Fruit fly (Drosophila melanogaster) whole organism, embryonic: ENCODE measurements around the gene CG16865.

Experiments used
- Ada2b ChIP-seq: fragments of 200-800 bp; sonication (Bioruptor generic); IDR thresholded peaks from 2 replicates; pipeline ENCODE4 v1.3.6; 2022; ENCODE audit warnings: missing biosample characterization, missing genetic modification characterization
- BEAF-32 ChIP-seq: fragments of 200-800 bp; sonication (Bioruptor generic); optimal IDR thresholded peaks from 3 replicates; lab custom pipeline; 2017; ENCODE audit warnings: missing biosample characterization, missing genetic modification characterization, mild to moderate bottlenecking, moderate library complexity, missing genetic modification reagents
- CG11398 ChIP-seq: fragments of 200-800 bp; sonication (Bioruptor generic); optimal IDR thresholded peaks from 2 replicates; lab custom pipeline; 2016; ENCODE audit warnings: missing biosample characterization, missing genetic modification characterization
- CG13123 ChIP-seq: fragments of 200-800 bp; sonication (Bioruptor generic); optimal IDR thresholded peaks from 2 replicates; lab custom pipeline; 2016; ENCODE audit warnings: missing biosample characterization, missing genetic modification characterization
- CG14441 ChIP-seq: fragments of 200-800 bp; sonication (Bioruptor generic); IDR thresholded peaks from 2 replicates; pipeline ENCODE4 v1.3.6; 2022; ENCODE audit warnings: missing biosample characterization, missing genetic modification characterization
- CG14667 ChIP-seq: fragments of 200-800 bp; sonication (Bioruptor generic); IDR thresholded peaks from 2 replicates; pipeline ENCODE4 v1.3.6; 2022; ENCODE audit warnings: missing biosample characterization, missing genetic modification characterization
- CG15479 ChIP-seq: fragments of 200-800 bp; sonication (Bioruptor generic); optimal IDR thresholded peaks from 3 replicates; lab custom pipeline; 2019; ENCODE audit warnings: missing biosample characterization, mild to moderate bottlenecking, missing genetic modification characterization, moderate library complexity
- CG15696 ChIP-seq: fragments of 200-800 bp; sonication (Bioruptor generic); optimal IDR thresholded peaks from 2 replicates; lab custom pipeline; 2019; ENCODE audit warnings: missing biosample characterization, mild to moderate bottlenecking, missing genetic modification characterization, moderate library complexity
- CG16863 ChIP-seq: fragments of 200-800 bp; sonication (Bioruptor generic); optimal IDR thresholded peaks from 3 replicates; lab custom pipeline; 2016; ENCODE audit warnings: missing biosample characterization, missing genetic modification characterization
- CG3281 ChIP-seq: fragments of 200-800 bp; sonication (Bioruptor generic); optimal IDR thresholded peaks from 3 replicates; lab custom pipeline; 2017; ENCODE audit warnings: missing biosample characterization, mild to moderate bottlenecking, missing genetic modification characterization
- CG34224 ChIP-seq: fragments of 200-800 bp; sonication (Bioruptor generic); IDR thresholded peaks from 3 replicates; pipeline ENCODE4 v1.3.6; 2022; ENCODE audit warnings: missing biosample characterization, missing genetic modification characterization; ENCODE audit not compliant: partially characterized antibody
- CG5180 ChIP-seq: fragments of 200-800 bp; sonication (Bioruptor generic); optimal IDR thresholded peaks from 3 replicates; lab custom pipeline; 2017; ENCODE audit warnings: missing biosample characterization, missing genetic modification characterization, mild to moderate bottlenecking, moderate library complexity, missing genetic modification reagents
- CG5245 ChIP-seq: fragments of 200-800 bp; sonication (Bioruptor generic); optimal IDR thresholded peaks from 3 replicates; lab custom pipeline; 2016; ENCODE audit warnings: missing biosample characterization, missing genetic modification characterization
- CG8944 ChIP-seq: fragments of 200-800 bp; sonication (Bioruptor generic); optimal IDR thresholded peaks from 3 replicates; lab custom pipeline; 2016; ENCODE audit warnings: missing biosample characterization, missing genetic modification characterization
- CG9932 ChIP-seq: fragments of 200-800 bp; sonication (Bioruptor generic); IDR thresholded peaks from 2 replicates; pipeline ENCODE4 v1.3.6; 2022; ENCODE audit warnings: missing biosample characterization, missing genetic modification characterization
- CkIIα-i1 ChIP-seq: fragments of 200-800 bp; sonication (Bioruptor generic); IDR thresholded peaks from 2 replicates; pipeline ENCODE4 v1.3.6; 2022; ENCODE audit warnings: missing biosample characterization, missing genetic modification characterization
- Hsf ChIP-seq: fragments of 200-800 bp; sonication (Bioruptor generic); optimal IDR thresholded peaks from 3 replicates; lab custom pipeline; 2016; ENCODE audit warnings: missing biosample characterization, missing genetic modification characterization
- Kr ChIP-seq: fragments of 200-800 bp; sonication (Bioruptor generic); optimal IDR thresholded peaks from 2 replicates; lab custom pipeline; 2017; ENCODE audit warnings: missing biosample characterization, mild to moderate bottlenecking, missing genetic modification characterization
- Med ChIP-seq: fragments of 200-800 bp; sonication (Bioruptor generic); peaks from one replicate; lab custom pipeline; 2016; ENCODE audit warnings: missing biosample characterization, missing genetic modification characterization, mild to moderate bottlenecking, inconsistent platforms, moderate library complexity
- Neu2 ChIP-seq: fragments of 200-800 bp; sonication (Bioruptor generic); optimal IDR thresholded peaks from 3 replicates; lab custom pipeline; 2016; ENCODE audit warnings: missing biosample characterization, missing genetic modification characterization, borderline replicate concordance
- NfI ChIP-seq: fragments of 200-800 bp; sonication (Bioruptor generic); optimal IDR thresholded peaks from 3 replicates; lab custom pipeline; 2018; ENCODE audit warnings: missing biosample characterization, mild to moderate bottlenecking, missing genetic modification characterization, moderate library complexity
- Oaz ChIP-seq: fragments of 200-800 bp; sonication (Bioruptor generic); IDR thresholded peaks from 2 replicates; pipeline ENCODE4 v1.3.6; 2022; ENCODE audit warnings: missing biosample characterization, missing genetic modification characterization
- Oli ChIP-seq: fragments of 200-800 bp; sonication (Bioruptor generic); optimal IDR thresholded peaks from 2 replicates; lab custom pipeline; 2018; ENCODE audit warnings: missing biosample characterization, mild to moderate bottlenecking, missing genetic modification characterization, moderate library complexity
- Sox100B ChIP-seq: fragments of 200-800 bp; sonication (Bioruptor generic); optimal IDR thresholded peaks from 3 replicates; lab custom pipeline; 2018; ENCODE audit warnings: missing biosample characterization, mild to moderate bottlenecking, missing genetic modification characterization
- YL-1 ChIP-seq: fragments of 200-800 bp; sonication (Bioruptor generic); optimal IDR thresholded peaks from 3 replicates; lab custom pipeline; 2017; ENCODE audit warnings: missing biosample characterization, mild to moderate bottlenecking, missing genetic modification characterization
- ara ChIP-seq: fragments of 200-800 bp; sonication (Bioruptor generic); IDR thresholded peaks from 2 replicates; pipeline ENCODE4 v1.3.6; 2022; ENCODE audit warnings: missing biosample characterization, missing genetic modification characterization
- bowl ChIP-seq: fragments of 200-800 bp; sonication (Bioruptor generic); IDR thresholded peaks from 2 replicates; pipeline ENCODE4 v1.3.6; 2022; ENCODE audit warnings: missing biosample characterization, missing genetic modification characterization
- cas ChIP-seq: fragments of 200-800 bp; sonication (Bioruptor generic); IDR thresholded peaks from 2 replicates; pipeline ENCODE4 v1.3.6; 2022; ENCODE audit warnings: missing biosample characterization, missing genetic modification characterization
- corto ChIP-seq: fragments of 200-800 bp; sonication (Bioruptor generic); optimal IDR thresholded peaks from 2 replicates; lab custom pipeline; 2016; ENCODE audit warnings: missing biosample characterization, mild to moderate bottlenecking, missing genetic modification characterization, moderate library complexity
- dan ChIP-seq: fragments of 200-800 bp; sonication (Bioruptor generic); IDR thresholded peaks from 2 replicates; pipeline ENCODE4 v1.3.6; 2022; ENCODE audit warnings: missing biosample characterization, missing genetic modification characterization
- danr ChIP-seq: fragments of 200-800 bp; sonication (Bioruptor generic); IDR thresholded peaks from 2 replicates; pipeline ENCODE4 v1.3.6; 2022; ENCODE audit warnings: missing biosample characterization, missing genetic modification characterization
- dm ChIP-seq: fragments of 200-800 bp; sonication (Bioruptor generic); optimal IDR thresholded peaks from 3 replicates; lab custom pipeline; 2016; ENCODE audit warnings: missing biosample characterization, missing genetic modification characterization
- emc ChIP-seq: fragments of 200-800 bp; sonication (Bioruptor generic); optimal IDR thresholded peaks from 2 replicates; lab custom pipeline; 2016; ENCODE audit warnings: missing biosample characterization, missing genetic modification characterization
- ems ChIP-seq: fragments of 200-800 bp; sonication (Bioruptor generic); optimal IDR thresholded peaks from 3 replicates; lab custom pipeline; 2016; ENCODE audit warnings: missing biosample characterization, missing genetic modification characterization
- fd64A ChIP-seq: fragments of 200-800 bp; sonication (Bioruptor generic); optimal IDR thresholded peaks from 3 replicates; lab custom pipeline; 2018; ENCODE audit warnings: missing biosample characterization, mild to moderate bottlenecking, missing genetic modification characterization
- ftz-f1 ChIP-seq: fragments of 200-800 bp; sonication (Bioruptor generic); optimal IDR thresholded peaks from 2 replicates; lab custom pipeline; 2016; ENCODE audit warnings: missing biosample characterization, missing genetic modification characterization
- h ChIP-seq: fragments of >200 bp; optimal IDR thresholded peaks from 2 replicates; lab custom pipeline; 2017
- hbn ChIP-seq: fragments of 200-800 bp; sonication (Bioruptor generic); IDR thresholded peaks from 2 replicates; pipeline ENCODE4 v1.3.6; 2022; ENCODE audit warnings: missing biosample characterization, missing genetic modification characterization; ENCODE audit not compliant: partially characterized antibody
- jumu ChIP-seq: fragments of 200-800 bp; sonication (Bioruptor generic); optimal IDR thresholded peaks from 3 replicates; lab custom pipeline; 2016; ENCODE audit warnings: missing biosample characterization, missing genetic modification characterization
- kay ChIP-seq: fragments of 200-800 bp; sonication (Bioruptor generic); optimal IDR thresholded peaks from 2 replicates; lab custom pipeline; 2016; ENCODE audit warnings: missing biosample characterization, missing genetic modification characterization
- klu ChIP-seq: fragments of 200-800 bp; sonication (Bioruptor generic); IDR thresholded peaks from 2 replicates; pipeline ENCODE4 v1.3.6; 2022; ENCODE audit warnings: missing biosample characterization, missing genetic modification characterization
- lilli ChIP-seq: fragments of 200-800 bp; sonication (Bioruptor generic); optimal IDR thresholded peaks from 3 replicates; lab custom pipeline; 2016; ENCODE audit warnings: missing biosample characterization, missing genetic modification characterization
- oc ChIP-seq: fragments of 200-800 bp; sonication (Bioruptor generic); optimal IDR thresholded peaks from 2 replicates; lab custom pipeline; 2018; ENCODE audit warnings: missing biosample characterization, mild to moderate bottlenecking, missing genetic modification characterization, moderate library complexity
- pzg ChIP-seq: fragments of 200-800 bp; sonication (Bioruptor generic); optimal IDR thresholded peaks from 3 replicates; lab custom pipeline; 2018; ENCODE audit warnings: missing biosample characterization, mild to moderate bottlenecking, missing genetic modification characterization, moderate library complexity
- row ChIP-seq: fragments of 200-800 bp; sonication (Bioruptor generic); IDR thresholded peaks from 3 replicates; pipeline ENCODE4 v1.3.6; 2022; ENCODE audit warnings: missing biosample characterization, missing genetic modification characterization
- run ChIP-seq: fragments of 200-800 bp; sonication (Bioruptor generic); optimal IDR thresholded peaks from 3 replicates; lab custom pipeline; 2018; ENCODE audit warnings: missing biosample characterization, mild to moderate bottlenecking, missing genetic modification characterization
- sens ChIP-seq: fragments of 200-800 bp; sonication (Bioruptor generic); peaks from one replicate; lab custom pipeline; 2016; ENCODE audit warnings: missing biosample characterization, missing genetic modification characterization
- slbo ChIP-seq: fragments of 200-800 bp; sonication (Bioruptor generic); IDR thresholded peaks from 2 replicates; pipeline ENCODE4 v1.3.6; 2022; ENCODE audit warnings: missing biosample characterization, missing genetic modification characterization
- ssp ChIP-seq: fragments of 200-800 bp; sonication (Bioruptor generic); IDR thresholded peaks from 2 replicates; pipeline ENCODE4 v1.3.6; 2022; ENCODE audit warnings: missing biosample characterization, missing genetic modification characterization
- tgo ChIP-seq: fragments of 200-800 bp; sonication (Bioruptor generic); IDR thresholded peaks from 3 replicates; pipeline ENCODE4 v1.3.6; 2022; ENCODE audit warnings: missing biosample characterization, missing genetic modification characterization
- trh ChIP-seq: fragments of 200-800 bp; sonication (Bioruptor generic); optimal IDR thresholded peaks from 2 replicates; lab custom pipeline; 2016; ENCODE audit warnings: missing biosample characterization, missing genetic modification characterization
- ttk ChIP-seq: fragments of 200-800 bp; sonication (Bioruptor generic); IDR thresholded peaks from 2 replicates; pipeline ENCODE4 v2.1.2; 2022; ENCODE audit warnings: missing biosample characterization, missing genetic modification characterization
- twi ChIP-seq: fragments of 200-800 bp; optimal IDR thresholded peaks from 2 replicates; lab custom pipeline; 2019; ENCODE audit warnings: missing biosample characterization, mild to moderate bottlenecking, missing genetic modification characterization, moderate library complexity

CG16865 gene

DNA sequence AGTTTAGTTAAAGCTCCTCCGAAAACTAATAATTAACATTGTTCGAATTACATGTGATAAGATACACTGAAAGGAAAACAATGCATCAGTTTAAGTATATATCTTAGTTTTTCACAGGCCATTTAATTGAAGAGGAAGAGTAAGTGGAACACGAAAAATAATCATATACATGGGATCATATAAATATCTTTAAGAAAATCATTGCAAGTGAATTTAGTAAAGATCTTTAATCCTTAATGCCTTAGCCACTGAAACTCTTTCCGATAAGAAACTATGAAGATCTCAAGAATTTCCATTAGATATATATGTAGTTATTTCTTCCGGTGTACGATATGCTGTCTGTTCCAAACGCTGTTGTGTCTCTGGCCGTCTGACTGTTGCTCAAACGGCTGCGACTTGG is 32.7 kb upstream of the CG16865 start (continued):
- TF ChIP-seq Neu2 (no peak), CG11398 (GFP tag; lab: Kevin White, UChicago) (no peak), danr (no peak), ems (GFP tag; lab: Kevin White, UChicago) (peak; percentile 55), run (tag; lab: Kevin White, UChicago) (peak; percentile 59), sens (GFP tag; lab: Kevin White, UChicago) (peak; percentile 93), corto (GFP tag; lab: Kevin White, UChicago) (no peak), hbn (GFP tag; lab: Robert Waterston, UW) (no peak), CG14667 (GFP tag; lab: Robert Waterston, UW) (no peak), Oli (peak; percentile 82), CG16863 (GFP tag; lab: Kevin White, UChicago) (peak; percentile 8), CG13123 (GFP tag; lab: Kevin White, UChicago) (no peak), klu (GFP tag; lab: Robert Waterston, UW) (no peak), slbo (GFP tag; lab: Robert Waterston, UW) (peak; percentile 73), CG15479 (GFP tag; lab: Kevin White, UChicago) (no peak), CG14441 (GFP tag; lab: Robert Waterston, UW) (peak; percentile 20; the same call in 1 of the 2 replicates), CG34224 (GFP tag; lab: Robert Waterston, UW) (no peak), Kr (no peak), Med (peak; percentile 89), pzg (no peak), NfI (peak; percentile 53), dan (no peak), trh (GFP tag; lab: Kevin White, UChicago) (no peak), CG15696 (tag; lab: Kevin White, UChicago) (no peak), CG5180 (GFP tag; lab: Kevin White, UChicago) (no peak), Oaz (GFP tag; lab: Robert Waterston, UW) (no peak), bowl (GFP tag; lab: Robert Waterston, UW) (no peak), tgo (GFP tag; lab: Robert Waterston, UW) (0 out of 3 replicates have a peak, but pooled peaks have one; percentile 24), CkIIα-i1 (no peak), Hsf (peak; percentile 58), h (lab: Kevin White, UChicago) (no peak), cas (GFP tag; lab: Robert Waterston, UW) (no peak), Ada2b (peak; percentile 59), CG9932 (peak; percentile 32; the same call in 1 of the 2 replicates), row (GFP tag; lab: Robert Waterston, UW) (peak; percentile 65; the same call in 2 of the 3 replicates), dm (GFP tag; lab: Kevin White, UChicago) (no peak), ssp (GFP tag; lab: Robert Waterston, UW) (peak; percentile 41; the same call in 1 of the 2 replicates), lilli (GFP tag; lab: Kevin White, UChicago) (peak; percentile 60), Sox100B (peak; percentile 68), jumu (no peak), kay (GFP tag; lab: Kevin White, UChicago) (peak; percentile 23), emc (GFP tag; lab: Kevin White, UChicago) (no peak), CG5245 (GFP tag; lab: Kevin White, UChicago) (peak; percentile 19), ara (GFP tag; lab: Robert Waterston, UW) (no peak), CG3281 (GFP tag; lab: Kevin White, UChicago) (peak; percentile 52), twi (tag; lab: Kevin White, UChicago) (no peak), CG8944 (GFP tag; lab: Kevin White, UChicago) (peak; percentile 32), fd64A (GFP tag; lab: Kevin White, UChicago) (no peak), oc (tag; lab: Kevin White, UChicago) (no peak), YL-1 (GFP tag; lab: Kevin White, UChicago) (no peak), BEAF-32 (GFP tag; lab: Kevin White, UChicago) (no peak), ttk (peak; percentile 27; the same call in 1 of the 2 replicates), ftz-f1 (GFP tag; lab: Kevin White, UChicago) (no peak)
